Worm (Caenorhabditis elegans) whole organism, mixed stage, embryonic: ENCODE measurements around the gene txt-10.

Experiments used
- M03D4.4 ChIP-seq: sonication (generic microtip); optimal IDR thresholded peaks from 2 replicates; lab custom pipeline; 2017; ENCODE audit warnings: mild to moderate bottlenecking, missing genetic modification characterization, missing compliant biosample characterization
- bed-3 ChIP-seq: fragments of 200-800 bp; sonication (Bioruptor generic); optimal IDR thresholded peaks from 3 replicates; lab custom pipeline; 2018; ENCODE audit warnings: mild to moderate bottlenecking, missing genetic modification characterization, moderate library complexity, missing compliant biosample characterization
- blmp-1 ChIP-seq: fragments of 150-350 bp; optimal IDR thresholded peaks from 2 replicates; lab custom pipeline; 2014; ENCODE audit warnings: missing biosample characterization, missing genetic modification characterization
- ceh-39 ChIP-seq: fragments of 150-350 bp; optimal IDR thresholded peaks from 2 replicates; lab custom pipeline; 2014; ENCODE audit warnings: missing biosample characterization, missing genetic modification characterization
- ceh-43 ChIP-seq: fragments of 200-800 bp; sonication (Bioruptor generic); optimal IDR thresholded peaks from 2 replicates; lab custom pipeline; 2018; ENCODE audit warnings: mild to moderate bottlenecking, missing genetic modification characterization, moderate library complexity, missing compliant biosample characterization
- ceh-83 ChIP-seq: fragments of 200-800 bp; sonication (Bioruptor generic); optimal IDR thresholded peaks from 2 replicates; lab custom pipeline; 2018; ENCODE audit warnings: mild to moderate bottlenecking, missing genetic modification characterization, missing compliant biosample characterization
- ces-1 ChIP-seq: fragments of 150-350 bp; optimal IDR thresholded peaks from 2 replicates; lab custom pipeline; 2014; ENCODE audit warnings: missing biosample characterization, missing genetic modification reagents, missing genetic modification characterization
- elt-1 ChIP-seq: sonication (generic microtip); optimal IDR thresholded peaks from 2 replicates; lab custom pipeline; 2017; ENCODE audit warnings: missing genetic modification characterization, mild to moderate bottlenecking, missing compliant biosample characterization, antibody characterized with exemption, moderate library complexity, borderline replicate concordance; ENCODE audit not compliant: insufficient read depth
- elt-3 ChIP-seq: fragments of 150-350 bp; optimal IDR thresholded peaks from 2 replicates; lab custom pipeline; 2014; ENCODE audit warnings: missing biosample characterization, missing genetic modification characterization
- flh-1 ChIP-seq: fragments of 200-800 bp; sonication (Bioruptor generic); optimal IDR thresholded peaks from 2 replicates; lab custom pipeline; 2018; ENCODE audit warnings: mild to moderate bottlenecking, missing genetic modification characterization, moderate library complexity, missing compliant biosample characterization
- ham-2 ChIP-seq: fragments of 200-800 bp; sonication (Bioruptor generic); optimal IDR thresholded peaks from 2 replicates; lab custom pipeline; 2018; ENCODE audit warnings: mild to moderate bottlenecking, missing genetic modification characterization, missing compliant biosample characterization
- hlh-1 ChIP-seq: fragments of 150-350 bp; optimal IDR thresholded peaks from 2 replicates; lab custom pipeline; 2014; ENCODE audit warnings: missing biosample characterization, missing genetic modification reagents, missing genetic modification characterization
- lin-13 ChIP-seq: fragments of 150-350 bp; optimal IDR thresholded peaks from 2 replicates; lab custom pipeline; 2014; ENCODE audit warnings: missing biosample characterization, missing genetic modification characterization
- lsy-2 ChIP-seq: fragments of 150-350 bp; optimal IDR thresholded peaks from 2 replicates; lab custom pipeline; 2014; ENCODE audit warnings: missing biosample characterization, missing genetic modification characterization
- mab-5 ChIP-seq: fragments of 150-350 bp; optimal IDR thresholded peaks from 2 replicates; lab custom pipeline; 2014; ENCODE audit warnings: missing biosample characterization, missing genetic modification characterization
- mep-1 ChIP-seq: fragments of 150-350 bp; optimal IDR thresholded peaks from 2 replicates; lab custom pipeline; 2017; ENCODE audit warnings: missing biosample characterization, missing genetic modification reagents, missing genetic modification characterization, inconsistent platforms
- mls-2 ChIP-seq: sonication (generic microtip); optimal IDR thresholded peaks from 2 replicates; lab custom pipeline; 2016; ENCODE audit warnings: mild to moderate bottlenecking, missing genetic modification characterization, moderate library complexity, missing compliant biosample characterization
- nhr-2 ChIP-seq: fragments of 150-350 bp; optimal IDR thresholded peaks from 2 replicates; lab custom pipeline; 2014; ENCODE audit warnings: missing biosample characterization, missing genetic modification characterization
- nhr-28 ChIP-seq: fragments of 150-350 bp; optimal IDR thresholded peaks from 2 replicates; lab custom pipeline; 2014; ENCODE audit warnings: missing biosample characterization, missing genetic modification characterization
- nhr-76 ChIP-seq: sonication (generic microtip); optimal IDR thresholded peaks from 2 replicates; lab custom pipeline; 2017; ENCODE audit warnings: missing biosample characterization, missing genetic modification characterization
- pha-4 ChIP-seq: fragments of 150-350 bp; optimal IDR thresholded peaks from 2 replicates; lab custom pipeline; 2018; ENCODE audit warnings: missing biosample characterization, missing genetic modification reagents, missing genetic modification characterization
- snpc-4 ChIP-seq: fragments of 150-350 bp; optimal IDR thresholded peaks from 2 replicates; lab custom pipeline; 2014; ENCODE audit warnings: missing biosample characterization, missing genetic modification characterization
- sptf-1 ChIP-seq: sonication (generic microtip); optimal IDR thresholded peaks from 2 replicates; lab custom pipeline; 2017; ENCODE audit warnings: mild to moderate bottlenecking, missing genetic modification characterization, moderate library complexity, missing compliant biosample characterization
- tbx-8 ChIP-seq: fragments of 200-800 bp; sonication (Bioruptor generic); optimal IDR thresholded peaks from 2 replicates; lab custom pipeline; 2018; ENCODE audit warnings: mild to moderate bottlenecking, missing genetic modification characterization, moderate library complexity, missing compliant biosample characterization
- unc-120 ChIP-seq: sonication (generic microtip); optimal IDR thresholded peaks from 2 replicates; lab custom pipeline; 2017; ENCODE audit warnings: missing genetic modification characterization, missing compliant biosample characterization; ENCODE audit not compliant: poor library complexity, severe bottlenecking
- zip-8 ChIP-seq: fragments of 150-350 bp; optimal IDR thresholded peaks from 2 replicates; lab custom pipeline; 2014; ENCODE audit warnings: missing biosample characterization, missing genetic modification characterization

Gene txt-10

ce11 chrV:10489998-10490397 lies 42.6 kb downstream of the txt-10 start, which contains the start of gene ncx-5:
Gene ncx-5, minus strand, starts transcription at chrV:10490098.
- TF ChIP-seq nhr-76 (tag; lab: Kevin White, UChicago) (no peak), mep-1 (tag; lab: Kevin White, UChicago) (no peak), ces-1 (GFP tag; lab: Kevin White, UChicago) (no peak), nhr-2 (tag; lab: Kevin White, UChicago) (no peak), ceh-39 (tag; lab: Kevin White, UChicago) (no peak), mls-2 (tag; lab: Kevin White, UChicago) (no peak), flh-1 (GFP tag; lab: Kevin White, UChicago) (no peak), zip-8 (tag; lab: Kevin White, UChicago) (no peak), lin-13 (tag; lab: Kevin White, UChicago) (no peak), sptf-1 (tag; lab: Kevin White, UChicago) (no peak), bed-3 (GFP tag; lab: Kevin White, UChicago) (no peak), ceh-43 (GFP tag; lab: Kevin White, UChicago) (no peak)
- TF ChIP-seq, all 35 proteins: peak for 0

ce11 chrV:10485389-10485788 lies 47.2 kb downstream of the txt-10 start:
- TF ChIP-seq mab-5 (tag; lab: Kevin White, UChicago) (no peak), ceh-39 (tag; lab: Kevin White, UChicago) (no peak), tbx-8 (no peak), ham-2 (GFP tag; lab: Kevin White, UChicago) (no peak), pha-4 (tag; lab: Kevin White, UChicago) (no peak), sptf-1 (tag; lab: Kevin White, UChicago) (no peak), elt-1 (no peak), snpc-4 (tag; lab: Kevin White, UChicago) (no peak), blmp-1 (no peak), mls-2 (tag; lab: Kevin White, UChicago) (no peak), lsy-2 (tag; lab: Kevin White, UChicago) (no peak), elt-3 (tag; lab: Kevin White, UChicago) (no peak), unc-120 (tag; lab: Kevin White, UChicago) (no peak), hlh-1 (no peak), M03D4.4 (tag; lab: Kevin White, UChicago) (no peak), ceh-43 (GFP tag; lab: Kevin White, UChicago) (no peak), ceh-83 (GFP tag; lab: Kevin White, UChicago) (no peak), nhr-76 (tag; lab: Kevin White, UChicago) (no peak), lin-13 (tag; lab: Kevin White, UChicago) (no peak)

- TF ChIP-seq nhr-76 (tag; lab: Kevin White, UChicago): no peak
- TF ChIP-seq ceh-83 (GFP tag; lab: Kevin White, UChicago): no peak
- no peak for TF ChIP-seq tbx-8
Observed at ce11 chrV:10484640-10485039, 48.0 kb downstream of the txt-10 start, which contains the start of gene Y32F6B.1. Gene Y32F6B.1, minus strand, starts transcription at chrV:10484740.

- TF ChIP-seq nhr-28 (tag; lab: Kevin White, UChicago): no peak
- TF ChIP-seq ham-2 (GFP tag; lab: Kevin White, UChicago): no peak
Observed at ce11 chrV:10483995-10484394, 48.6 kb downstream of the txt-10 start.
